Worm (Caenorhabditis elegans) whole organism, L1 larva: ENCODE measurements around the gene T05B11.4.
A peak's percentile ranks its signal among the peaks of the same experiment; 100 is the strongest.

ENCODE experiments used
- C04F5.9 ChIP-seq: sonication (generic microtip); optimal IDR thresholded peaks from 2 replicates; lab custom pipeline; 2016; ENCODE audit warnings: missing genetic modification characterization, missing compliant biosample characterization
- C16A3.4 ChIP-seq: fragments of 150-350 bp; optimal IDR thresholded peaks from 2 replicates; lab custom pipeline; 2014; ENCODE audit warnings: missing biosample characterization, missing genetic modification characterization
- F16B12.6 ChIP-seq: fragments of 150-350 bp; optimal IDR thresholded peaks from 2 replicates; lab custom pipeline; 2014; ENCODE audit warnings: missing biosample characterization, missing genetic modification characterization
- ama-1 ChIP-seq: fragments of 150-350 bp; optimal IDR thresholded peaks from 2 replicates; lab custom pipeline; 2014
- ceh-82 ChIP-seq, 3 experiments: fragments of 150-350 bp in 1 of 3; sonication (generic microtip) in 2 of 3; optimal IDR thresholded peaks; 2 replicates each; lab custom pipeline; 2014 to 2017; ENCODE audit warnings: missing biosample characterization in 3 of 3, missing genetic modification characterization in 3 of 3
- ceh-88 ChIP-seq: fragments of 200-800 bp; sonication (Bioruptor generic); IDR thresholded peaks from 2 replicates; pipeline ENCODE4 v1.3.6; 2022; ENCODE audit warnings: missing genetic modification characterization, missing compliant biosample characterization
- ceh-90 ChIP-seq: sonication (generic microtip); optimal IDR thresholded peaks from 2 replicates; lab custom pipeline; 2016; ENCODE audit warnings: missing genetic modification characterization, missing compliant biosample characterization
- dsc-1 ChIP-seq: sonication (generic microtip); optimal IDR thresholded peaks from 2 replicates; lab custom pipeline; 2016; ENCODE audit warnings: mild to moderate bottlenecking, missing genetic modification characterization, missing compliant biosample characterization
- efl-1 ChIP-seq, 4 experiments: fragments of 150-350 bp; optimal IDR thresholded peaks in 3 of 4; peaks in 1 of 4; 1 replicate in 1 of 4; 2 replicates in 3 of 4; lab custom pipeline; 2014; ENCODE audit warnings: missing biosample characterization in 2 of 4, missing genetic modification characterization in 2 of 4, missing genetic modification reagents in 2 of 4
- egl-13 ChIP-seq: sonication (generic microtip); optimal IDR thresholded peaks from 2 replicates; lab custom pipeline; 2016; ENCODE audit warnings: missing genotype, missing genetic modification reagents, missing genetic modification characterization, missing compliant biosample characterization
- egl-27 ChIP-seq, 2 experiments: fragments of 150-350 bp in 1 of 2; sonication (generic microtip); optimal IDR thresholded peaks; 3 replicates each; lab custom pipeline; 2017 to 2018; ENCODE audit warnings: missing biosample characterization in 2 of 2, missing genetic modification characterization in 2 of 2, missing genetic modification reagents in 2 of 2
- elt-2 ChIP-seq: sonication (generic microtip); optimal IDR thresholded peaks from 2 replicates; lab custom pipeline; 2016; ENCODE audit warnings: missing genetic modification characterization, mild to moderate bottlenecking, inconsistent platforms, missing compliant biosample characterization, missing genetic modification reagents
- ets-5 ChIP-seq: fragments of 200-800 bp; sonication (Bioruptor generic); IDR thresholded peaks from 2 replicates; pipeline ENCODE4 v1.3.6; 2022; ENCODE audit warnings: missing genetic modification characterization, missing compliant biosample characterization
- fos-1 ChIP-seq: fragments of 150-350 bp; optimal IDR thresholded peaks from 2 replicates; lab custom pipeline; 2014; ENCODE audit warnings: missing biosample characterization, missing genetic modification characterization
- grh-1 ChIP-seq: fragments of 200-800 bp; sonication (Bioruptor generic); IDR thresholded peaks from 2 replicates; pipeline ENCODE4 v1.3.6; 2022; ENCODE audit warnings: missing genetic modification reagents, missing genetic modification characterization, missing compliant biosample characterization
- hlh-17 ChIP-seq: fragments of 200-800 bp; sonication (Bioruptor generic); optimal IDR thresholded peaks from 2 replicates; lab custom pipeline; 2018; ENCODE audit warnings: missing genetic modification characterization, mild to moderate bottlenecking, missing compliant biosample characterization, moderate library complexity, borderline replicate concordance
- irx-1 ChIP-seq: sonication (generic microtip); optimal IDR thresholded peaks from 2 replicates; lab custom pipeline; 2016; ENCODE audit warnings: missing genetic modification characterization, missing compliant biosample characterization
- isw-1 ChIP-seq: fragments of 200-800 bp; sonication (Bioruptor generic); IDR thresholded peaks from 2 replicates; pipeline ENCODE4 v1.3.6; 2022; ENCODE audit warnings: missing genetic modification characterization, missing compliant biosample characterization
- lin-13 ChIP-seq: fragments of 150-350 bp; optimal IDR thresholded peaks from 2 replicates; lab custom pipeline; 2014; ENCODE audit warnings: missing biosample characterization, missing genetic modification reagents, missing genetic modification characterization
- lin-35 ChIP-seq, 2 experiments: fragments of 150-350 bp; optimal IDR thresholded peaks; 2 replicates each; lab custom pipeline; 2014; ENCODE audit warnings: missing biosample characterization in 2 of 2, missing genetic modification characterization in 2 of 2, missing genetic modification reagents in 2 of 2
- lsy-2 ChIP-seq, 2 experiments: fragments of 150-350 bp; optimal IDR thresholded peaks; 2 replicates each; lab custom pipeline; 2014; ENCODE audit warnings: missing biosample characterization in 2 of 2, missing genetic modification characterization in 2 of 2
- mdl-1 ChIP-seq, 2 experiments: fragments of 150-350 bp; optimal IDR thresholded peaks; 2 replicates each; lab custom pipeline; 2014 to 2017; ENCODE audit warnings: missing biosample characterization in 2 of 2, missing genetic modification characterization in 2 of 2, inconsistent platforms in 1 of 2
- mef-2 ChIP-seq: fragments of 150-350 bp; optimal IDR thresholded peaks from 2 replicates; lab custom pipeline; 2014; ENCODE audit warnings: missing biosample characterization, missing genetic modification characterization
- mep-1 ChIP-seq: fragments of 150-350 bp; optimal IDR thresholded peaks from 2 replicates; lab custom pipeline; 2014; ENCODE audit warnings: missing biosample characterization, missing genetic modification characterization
- nhr-11 ChIP-seq: fragments of 150-350 bp; optimal IDR thresholded peaks from 2 replicates; lab custom pipeline; 2014; ENCODE audit warnings: missing biosample characterization, missing genetic modification characterization
- nhr-19 ChIP-seq: fragments of 200-800 bp; sonication (Bioruptor generic); conservative IDR thresholded peaks from 2 replicates; pipeline ENCODE4 v1.3.6; 2022; ENCODE audit warnings: missing genetic modification characterization, missing compliant biosample characterization
- nhr-237 ChIP-seq: fragments of 150-350 bp; optimal IDR thresholded peaks from 2 replicates; lab custom pipeline; 2014; ENCODE audit warnings: missing biosample characterization, missing genetic modification characterization
- nhr-47 ChIP-seq: sonication (generic microtip); optimal IDR thresholded peaks from 2 replicates; lab custom pipeline; 2016; ENCODE audit warnings: mild to moderate bottlenecking, missing genetic modification characterization, moderate library complexity, missing compliant biosample characterization
- nhr-71 ChIP-seq: sonication (generic microtip); optimal IDR thresholded peaks from 2 replicates; lab custom pipeline; 2016; ENCODE audit warnings: mild to moderate bottlenecking, missing genetic modification characterization, moderate library complexity, missing compliant biosample characterization
- nhr-77 ChIP-seq: fragments of 150-350 bp; optimal IDR thresholded peaks from 2 replicates; lab custom pipeline; 2014; ENCODE audit warnings: missing biosample characterization, missing genetic modification characterization
- nhr-90 ChIP-seq: sonication (generic microtip); optimal IDR thresholded peaks from 2 replicates; lab custom pipeline; 2016; ENCODE audit warnings: mild to moderate bottlenecking, missing genetic modification characterization, missing compliant biosample characterization; ENCODE audit not compliant: poor library complexity
- pag-3 ChIP-seq: sonication (generic microtip); optimal IDR thresholded peaks from 2 replicates; lab custom pipeline; 2017; ENCODE audit warnings: missing genetic modification characterization, mild to moderate bottlenecking, missing compliant biosample characterization, antibody characterized with exemption, borderline replicate concordance; ENCODE audit not compliant: insufficient read depth
- rnt-1 ChIP-seq: sonication (generic microtip); optimal IDR thresholded peaks from 2 replicates; lab custom pipeline; 2016; ENCODE audit warnings: mild to moderate bottlenecking, missing genetic modification characterization, moderate library complexity, missing compliant biosample characterization
- skn-1 ChIP-seq: fragments of 150-350 bp; optimal IDR thresholded peaks from 2 replicates; lab custom pipeline; 2014; ENCODE audit warnings: missing biosample characterization, missing genetic modification characterization
- snpc-4 ChIP-seq: fragments of 150-350 bp; optimal IDR thresholded peaks from 2 replicates; lab custom pipeline; 2014; ENCODE audit warnings: missing biosample characterization, missing genetic modification characterization
- snu-23 ChIP-seq: sonication (generic microtip); optimal IDR thresholded peaks from 2 replicates; lab custom pipeline; 2016; ENCODE audit warnings: missing genetic modification characterization, missing compliant biosample characterization
- swsn-7 ChIP-seq: sonication (generic microtip); optimal IDR thresholded peaks from 2 replicates; lab custom pipeline; 2016; ENCODE audit warnings: missing genetic modification characterization, missing compliant biosample characterization
- tbx-2 ChIP-seq: sonication (generic microtip); optimal IDR thresholded peaks from 2 replicates; lab custom pipeline; 2016; ENCODE audit warnings: missing genetic modification characterization, missing compliant biosample characterization
- tlp-1 ChIP-seq: fragments of 150-350 bp; optimal IDR thresholded peaks from 2 replicates; lab custom pipeline; 2014; ENCODE audit warnings: missing biosample characterization, missing genetic modification characterization
- unc-130 ChIP-seq: fragments of 150-350 bp; optimal IDR thresholded peaks from 2 replicates; lab custom pipeline; 2017; ENCODE audit warnings: missing biosample characterization, missing genetic modification characterization, inconsistent platforms
- unc-30 ChIP-seq: sonication (generic microtip); optimal IDR thresholded peaks from 2 replicates; lab custom pipeline; 2017; ENCODE audit warnings: missing biosample characterization, missing genetic modification characterization
- unc-86 ChIP-seq: sonication (generic microtip); optimal IDR thresholded peaks from 2 replicates; lab custom pipeline; 2016; ENCODE audit warnings: missing genetic modification characterization, missing compliant biosample characterization
- unc-98 ChIP-seq: fragments of 200-800 bp; sonication (Bioruptor generic); IDR thresholded peaks from 2 replicates; pipeline ENCODE4 v1.3.6; 2022; ENCODE audit warnings: missing genetic modification characterization, missing compliant biosample characterization
- vab-15 ChIP-seq: sonication (generic microtip); optimal IDR thresholded peaks from 2 replicates; lab custom pipeline; 2017; ENCODE audit warnings: missing genotype, mild to moderate bottlenecking, missing genetic modification characterization, missing compliant biosample characterization
- zag-1 ChIP-seq: fragments of 150-350 bp; optimal IDR thresholded peaks from 2 replicates; lab custom pipeline; 2014; ENCODE audit warnings: missing biosample characterization, missing genetic modification characterization

T05B11.4 gene

DNA sequence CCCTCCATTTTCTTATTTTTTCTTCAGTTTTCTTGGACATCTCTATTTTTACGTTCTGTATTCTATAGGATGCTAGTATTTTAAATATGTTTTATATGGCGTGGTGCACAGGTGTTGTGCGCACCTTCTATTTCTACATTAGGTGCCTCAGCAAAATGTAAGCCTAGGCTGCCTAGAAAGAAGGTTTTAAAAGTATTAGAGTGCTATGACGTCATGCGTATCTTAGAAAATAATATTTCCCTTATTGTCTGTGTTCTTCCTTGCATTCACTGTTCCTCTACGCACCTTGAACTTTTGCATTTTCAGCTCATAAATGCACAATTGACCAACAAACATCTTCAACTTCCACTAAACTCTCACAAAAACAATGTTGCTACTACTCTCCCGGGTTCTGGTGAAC is 16.5 kb upstream of the T05B11.4 start, which contains the start of gene frpr-3:
Gene frpr-3 (plus strand): TSS at position 301 of the 400 bp plus-strand sequence.
- TF ChIP-seq skn-1 (tag; lab: Kevin White, UChicago) = no peak
- TF ChIP-seq egl-13 (tag; lab: Kevin White, UChicago) = no peak
- TF ChIP-seq ets-5 (GFP tag; lab: Robert Waterston, UW) = no peak
- TF ChIP-seq nhr-77 (tag; lab: Kevin White, UChicago) = no peak
- no peak for TF ChIP-seq mep-1 (tag; lab: Kevin White, UChicago)
- TF ChIP-seq unc-30 (tag; lab: Kevin White, UChicago) = no peak
- TF ChIP-seq ceh-90 = no peak
- TF ChIP-seq irx-1 (tag; lab: Kevin White, UChicago) = no peak
- no peak for TF ChIP-seq egl-27 (tag; optimal IDR thresholded peaks at IDR 0.05; lab: Kevin White, UChicago)
- TF ChIP-seq rnt-1 (tag; lab: Kevin White, UChicago) = no peak
- no peak for TF ChIP-seq lsy-2 (tag; optimal IDR thresholded peaks at IDR 0.05; lab: Kevin White, UChicago)
- no peak for TF ChIP-seq zag-1 (tag; lab: Kevin White, UChicago)
- no peak for TF ChIP-seq nhr-237 (tag; lab: Kevin White, UChicago)
- TF ChIP-seq efl-1 (optimal IDR thresholded peaks at IDR 0.05; lab: Kevin White, UChicago) = no peak
- no peak for TF ChIP-seq efl-1 (GFP tag; optimal IDR thresholded peaks at IDR 0.05 in 1 of 2; lab: Kevin White, UChicago)
- no peak for TF ChIP-seq pag-3 (tag; lab: Kevin White, UChicago)
- TF ChIP-seq unc-86 (tag; lab: Kevin White, UChicago) = no peak
- no peak for TF ChIP-seq dsc-1 (tag; lab: Kevin White, UChicago)
- TF ChIP-seq F16B12.6 (tag; lab: Kevin White, UChicago) = no peak

DNA sequence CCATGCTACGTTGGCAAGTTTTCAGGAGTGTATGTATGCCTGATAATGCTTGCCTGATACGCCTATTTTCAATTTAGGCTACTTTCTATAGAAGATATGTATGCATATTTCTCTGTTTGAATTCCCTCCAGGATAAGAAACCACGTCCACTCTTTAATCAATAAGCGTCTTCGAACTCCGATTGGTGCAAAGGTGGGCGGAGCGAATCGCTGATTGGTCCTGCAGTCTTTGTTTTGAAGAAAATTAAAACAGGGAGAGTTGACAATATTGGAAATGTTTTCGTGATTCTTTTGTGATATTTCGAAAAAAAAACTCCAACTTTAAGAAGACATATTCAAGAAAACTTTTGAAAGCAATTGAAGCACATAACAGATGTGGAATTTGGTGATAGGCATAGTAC is 7.4 kb upstream of the T05B11.4 start:
- TF ChIP-seq irx-1 (tag; lab: Kevin White, UChicago) (no peak), vab-15 (no peak), unc-98 (no peak), snpc-4 (no peak), ama-1 (lab: Kevin White, UChicago) (no peak), fos-1 (tag; lab: Kevin White, UChicago) (no peak), tlp-1 (tag; lab: Kevin White, UChicago) (no peak)
- TF ChIP-seq, all 84 proteins: peak for 0

DNA sequence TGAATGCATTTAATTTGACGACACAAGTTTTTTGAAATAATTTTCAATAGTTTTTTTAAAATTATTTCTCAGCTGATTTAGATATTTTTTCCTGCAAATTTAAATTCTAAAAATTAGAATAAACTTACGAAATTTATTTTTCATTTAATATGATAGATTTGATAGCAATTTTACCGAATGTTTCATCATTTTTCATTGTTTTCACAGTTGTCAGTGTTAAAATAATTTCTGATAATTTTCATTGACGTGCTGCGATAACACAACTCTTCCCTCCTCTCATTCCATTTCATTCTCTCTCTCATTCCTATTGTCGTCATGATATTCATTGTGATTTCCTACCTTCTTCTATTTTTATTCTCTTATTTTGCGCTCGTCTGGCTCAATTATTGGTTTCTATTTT is 5.7 kb upstream of the T05B11.4 start, which contains the start of gene hint-3:
Gene hint-3 (plus strand): TSS at position 301 of the 400 bp plus-strand sequence.
- TF ChIP-seq nhr-47 (tag; lab: Kevin White, UChicago) = no peak
- no peak for TF ChIP-seq elt-2 (tag; lab: Kevin White, UChicago)
- no peak for TF ChIP-seq hlh-17 (GFP tag; lab: Kevin White, UChicago)
- TF ChIP-seq tbx-2 (tag; lab: Kevin White, UChicago) = no peak
- TF ChIP-seq snpc-4 = no peak
- no peak for TF ChIP-seq C04F5.9
- TF ChIP-seq nhr-11 (tag; lab: Kevin White, UChicago) = no peak

DNA sequence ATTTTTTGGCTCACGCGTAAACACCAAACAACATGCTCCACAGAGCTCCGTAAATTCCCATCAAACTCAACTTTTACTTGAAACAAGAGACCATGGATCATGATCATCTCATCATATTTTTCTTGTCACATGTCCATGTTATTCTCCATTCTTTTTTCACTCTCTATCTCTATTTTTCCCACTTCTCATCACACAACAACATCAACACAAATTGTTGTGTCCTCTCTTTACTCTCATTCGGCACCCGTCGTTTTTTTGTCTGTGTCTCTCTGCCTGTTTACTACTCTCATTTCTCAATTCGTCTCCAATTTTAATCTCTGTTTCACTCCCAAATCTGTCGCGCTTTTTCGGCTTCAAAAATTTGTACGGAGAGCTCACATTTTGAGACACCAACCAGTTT is 4.8 kb upstream of the T05B11.4 start:
- peak; percentile 89 for TF ChIP-seq snu-23 (GFP tag; lab: Kevin White, UChicago)
- peak; percentile 13 for TF ChIP-seq zag-1 (tag; lab: Kevin White, UChicago)
- peak; percentile 19; the same call in 1 of the 2 replicates for TF ChIP-seq isw-1 (GFP tag; lab: Robert Waterston, UW)
- TF ChIP-seq unc-130 (tag; lab: Kevin White, UChicago) = peak; percentile 44
- TF ChIP-seq lin-35 (GFP tag; optimal IDR thresholded peaks at IDR 0.05; lab: Kevin White, UChicago) = peak; percentile 50 to 72
- peak; percentile 72 for TF ChIP-seq mep-1 (tag; lab: Kevin White, UChicago)
- peak; percentile 49; the same call in 1 of the 2 replicates for TF ChIP-seq ceh-88
- TF ChIP-seq rnt-1 (tag; lab: Kevin White, UChicago) = peak; percentile 61
- peak; percentile 56 for TF ChIP-seq tbx-2 (tag; lab: Kevin White, UChicago)
- TF ChIP-seq F16B12.6 (tag; lab: Kevin White, UChicago) = no peak
- TF ChIP-seq egl-13 (tag; lab: Kevin White, UChicago) = peak; percentile 18
- TF ChIP-seq ceh-82 (tag; optimal IDR thresholded peaks at IDR 0.05; lab: Kevin White, UChicago) = peak in 1 of 3 experiments; percentile 57
- TF ChIP-seq swsn-7 (tag; lab: Kevin White, UChicago) = peak; percentile 39
- no peak for TF ChIP-seq nhr-90 (tag; lab: Kevin White, UChicago)
- TF ChIP-seq nhr-19 (GFP tag; lab: Robert Waterston, UW) = peak; percentile 58
- TF ChIP-seq mef-2 (tag; lab: Kevin White, UChicago) = peak; percentile 16
- TF ChIP-seq lsy-2 (tag; optimal IDR thresholded peaks at IDR 0.05; lab: Kevin White, UChicago) = peak; percentile 44 to 75
- no peak for TF ChIP-seq unc-98
- TF ChIP-seq lin-13 = peak; percentile 45
- TF ChIP-seq nhr-71 (tag; lab: Kevin White, UChicago) = peak; percentile 86
- TF ChIP-seq C16A3.4 (tag; lab: Kevin White, UChicago) = peak; percentile 20
- no peak for TF ChIP-seq grh-1 (GFP tag; lab: Robert Waterston, UW)
- peak; percentile 53 for TF ChIP-seq irx-1 (tag; lab: Kevin White, UChicago)
- TF ChIP-seq nhr-47 (tag; lab: Kevin White, UChicago) = peak; percentile 46
- no peak for TF ChIP-seq dsc-1 (tag; lab: Kevin White, UChicago)
- TF ChIP-seq mdl-1 (tag; optimal IDR thresholded peaks at IDR 0.05; lab: Kevin White, UChicago) = peak in 1 of 2 experiments; percentile 73
